Fruit fly (Drosophila melanogaster): ENCODE measurements around the gene CG9121.

CG9121 gene

dm6 chr2L:5042076-5042475 lies 8.8 kb downstream of the CG9121 start (continued):
- TF ChIP-seq trem (tag; optimal IDR thresholded peaks at IDR 0.05) (peak; percentile 22), C15 (GFP tag; IDR thresholded peaks at IDR 0.05) (no peak), CG17361 (GFP tag; IDR thresholded peaks at IDR 0.05) (peak; percentile 53; the same call in 2 of the 3 replicates), BtbVII (GFP tag; optimal IDR thresholded peaks at IDR 0.05) (no peak), Pdp1 (GFP tag; optimal IDR thresholded peaks at IDR 0.05) (peak in 1 of 2 experiments; percentile 6), CG18011 (GFP tag; optimal IDR thresholded peaks at IDR 0.05) (no peak), Jarid2 (GFP tag; optimal IDR thresholded peaks at IDR 0.05) (no peak), CG34376 (GFP tag; optimal IDR thresholded peaks at IDR 0.05) (no peak)

- peak; percentile 52 for TF ChIP-seq Nf-YB (GFP tag; optimal IDR thresholded peaks at IDR 0.05)
- 0 out of 3 replicates have a peak, but pooled peaks have one; percentile 16 for TF ChIP-seq ci (GFP tag; IDR thresholded peaks at IDR 0.05)
- peak in 1 of 2 experiments; percentile 77 for TF ChIP-seq insv (GFP tag; optimal IDR thresholded peaks at IDR 0.05)
- 0 out of 3 replicates have a peak, but pooled peaks have one; percentile 41 for TF ChIP-seq CG6791 (GFP tag; IDR thresholded peaks at IDR 0.05; ENCODE audit: partially characterized antibody)
- 0 out of 2 replicates have a peak, but pooled peaks have one; percentile 13 for TF ChIP-seq amos (GFP tag; IDR thresholded peaks at IDR 0.05; ENCODE audit: partially characterized antibody)
- peak; percentile 7 for TF ChIP-seq Med (GFP tag)
- peak; percentile 16; the same call in 1 of the 2 replicates for TF ChIP-seq Bgb (GFP tag; IDR thresholded peaks at IDR 0.05; ENCODE audit: partially characterized antibody)
- TF ChIP-seq Deaf1 (tag; optimal IDR thresholded peaks at IDR 0.05) = peak; percentile 56
- 0 out of 2 replicates have a peak, but pooled peaks have one; percentile 12 for TF ChIP-seq MBD-R2 (GFP tag; IDR thresholded peaks at IDR 0.05)
- no peak for TF ChIP-seq CG1233 (GFP tag; optimal IDR thresholded peaks at IDR 0.05)
- TF ChIP-seq seq (GFP tag; IDR thresholded peaks at IDR 0.05) = peak; percentile 93
- 0 out of 2 replicates have a peak, but pooled peaks have one; percentile 31 for TF ChIP-seq wdn (GFP tag; IDR thresholded peaks at IDR 0.05)
- no peak for TF ChIP-seq CG17568 (GFP tag; optimal IDR thresholded peaks at IDR 0.05)
- no peak for TF ChIP-seq pan (optimal IDR thresholded peaks at IDR 0.05)
- no peak for TF ChIP-seq pan (GFP tag; optimal IDR thresholded peaks at IDR 0.05 in 1 of 2, IDR thresholded peaks at IDR 0.05 in 1 of 2)
- TF ChIP-seq CG34376 (GFP tag; optimal IDR thresholded peaks at IDR 0.05) = peak; percentile 30
- TF ChIP-seq grn (GFP tag; optimal IDR thresholded peaks at IDR 0.05) = peak; percentile 41
- TF ChIP-seq sd (tag; optimal IDR thresholded peaks at IDR 0.05) = peak; percentile 27
- TF ChIP-seq HLH4C (GFP tag; IDR thresholded peaks at IDR 0.05; ENCODE audit: partially characterized antibody) = no peak
- peak; percentile 9 for TF ChIP-seq Fer1 (GFP tag; optimal IDR thresholded peaks at IDR 0.05)
- TF ChIP-seq CG7928 (GFP tag; optimal IDR thresholded peaks at IDR 0.05) = peak; percentile 39
- TF ChIP-seq abd-A (tag; optimal IDR thresholded peaks at IDR 0.05) = peak; percentile 86
- TF ChIP-seq CG3847 (GFP tag; IDR thresholded peaks at IDR 0.05) = no peak
- no peak for TF ChIP-seq eve (GFP tag; optimal IDR thresholded peaks at IDR 0.05)
- TF ChIP-seq hth (optimal IDR thresholded peaks at IDR 0.05) = no peak
- TF ChIP-seq CG13894 (tag; optimal IDR thresholded peaks at IDR 0.05) = peak; percentile 66
- TF ChIP-seq Ada2b (GFP tag; IDR thresholded peaks at IDR 0.05) = no peak
- TF ChIP-seq CG18599 (GFP tag; optimal IDR thresholded peaks at IDR 0.05) = peak; percentile 12
- TF ChIP-seq repo (GFP tag; optimal IDR thresholded peaks at IDR 0.05) = no peak
- TF ChIP-seq Sin3A (optimal IDR thresholded peaks at IDR 0.05) = no peak
- TF ChIP-seq E2f2 (GFP tag; IDR thresholded peaks at IDR 0.05) = no peak
- TF ChIP-seq CG11504 (tag; optimal IDR thresholded peaks at IDR 0.05) = no peak
- TF ChIP-seq trem (tag; optimal IDR thresholded peaks at IDR 0.05) = no peak
- no peak for TF ChIP-seq Kr (GFP tag; optimal IDR thresholded peaks at IDR 0.05)
- TF ChIP-seq pros (GFP tag; optimal IDR thresholded peaks at IDR 0.05) = peak; percentile 96
- peak; percentile 14 for TF ChIP-seq CG6854 (GFP tag; optimal IDR thresholded peaks at IDR 0.05)
- TF ChIP-seq Drgx (GFP tag; IDR thresholded peaks at IDR 0.05) = peak; percentile 37; the same call in 1 of the 2 replicates
- peak; percentile 20 for TF ChIP-seq sens (GFP tag)
- peak; percentile 63 for TF ChIP-seq sqz (GFP tag; optimal IDR thresholded peaks at IDR 0.05)
- peak; percentile 76 for TF ChIP-seq vvl (GFP tag; IDR thresholded peaks at IDR 0.05)
- no peak for TF ChIP-seq CG5953 (GFP tag; IDR thresholded peaks at IDR 0.05)
- TF ChIP-seq H2.0 (GFP tag; IDR thresholded peaks at IDR 0.05) = no peak
These were observed 13.4 kb downstream of the CG9121 start, which contains the start of the genes CG14042 and SP555 for dm6 chr2L:5037402-5037860. TSS of gene CG14042 (plus strand) at chr2L:5037709. TSS of gene SP555 (plus strand) at chr2L:5037709.

Data from whole organism, embryonic.